Fruit fly (Drosophila melanogaster): ENCODE results near the gene CG46525.

The CG46525 gene

DNA sequence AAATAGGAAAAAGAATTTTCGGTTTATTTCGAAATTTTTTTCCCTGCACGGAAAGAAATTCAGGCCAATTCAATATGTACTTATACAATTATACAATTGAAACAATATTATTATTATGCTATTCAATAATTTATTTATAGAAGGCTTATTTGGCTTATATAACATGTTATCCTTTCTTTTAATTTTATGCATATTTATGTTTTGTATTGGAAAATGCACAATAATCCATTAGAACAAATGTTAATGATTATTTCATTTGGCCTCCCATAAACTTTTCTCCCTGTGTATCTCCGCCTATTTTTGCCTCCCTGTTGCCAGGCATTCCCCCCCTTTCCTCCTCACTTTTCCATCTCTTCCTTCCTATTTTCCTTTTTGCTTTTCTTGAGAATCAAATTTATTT lies 27.1 kb upstream of the CG46525 start (continued):
- TF ChIP-seq CG6272 (GFP tag; IDR thresholded peaks at IDR 0.05) (no peak), Sin3A (optimal IDR thresholded peaks at IDR 0.05) (no peak), zen2 (GFP tag; IDR thresholded peaks at IDR 0.05; ENCODE audit: partially characterized antibody) (no peak), CG1647 (GFP tag; optimal IDR thresholded peaks at IDR 0.05) (no peak), rib (GFP tag; IDR thresholded peaks at IDR 0.05) (no peak), CG11456 (GFP tag; IDR thresholded peaks at IDR 0.05) (no peak), gem (tag; optimal IDR thresholded peaks at IDR 0.05) (peak; percentile 63), unpg (GFP tag; optimal IDR thresholded peaks at IDR 0.05) (no peak), Nf-YC (tag; optimal IDR thresholded peaks at IDR 0.05) (peak; percentile 6), oc (tag; optimal IDR thresholded peaks at IDR 0.05) (no peak), Sry-β (GFP tag; optimal IDR thresholded peaks at IDR 0.05) (no peak), onecut (GFP tag; IDR thresholded peaks at IDR 0.05) (no peak), Hey (tag; optimal IDR thresholded peaks at IDR 0.05) (no peak), CG17359 (tag; optimal IDR thresholded peaks at IDR 0.05) (peak; percentile 8), Med (GFP tag) (no peak), kni (GFP tag; optimal IDR thresholded peaks at IDR 0.05) (no peak), slbo (GFP tag; IDR thresholded peaks at IDR 0.05) (peak; percentile 52), al (GFP tag; IDR thresholded peaks at IDR 0.05) (no peak), CG16779 (GFP tag; IDR thresholded peaks at IDR 0.05) (no peak), CG4328 (GFP tag; optimal IDR thresholded peaks at IDR 0.05) (peak; percentile 15), bcd (GFP tag; optimal IDR thresholded peaks at IDR 0.05) (peak; percentile 36), ind (GFP tag; optimal IDR thresholded peaks at IDR 0.05) (no peak), bigmax (GFP tag; optimal IDR thresholded peaks at IDR 0.05) (no peak), CG7556 (GFP tag; optimal IDR thresholded peaks at IDR 0.05) (peak; percentile 78), odd (GFP tag; optimal IDR thresholded peaks at IDR 0.05) (peak; percentile 10), Max (GFP tag; optimal IDR thresholded peaks at IDR 0.05) (no peak), CG13296 (GFP tag; optimal IDR thresholded peaks at IDR 0.05) (peak; percentile 25), Oli (tag; optimal IDR thresholded peaks at IDR 0.05) (peak; percentile 16), ssp (GFP tag; IDR thresholded peaks at IDR 0.05) (no peak), Ptx1 (GFP tag; IDR thresholded peaks at IDR 0.05) (peak; percentile 47; the same call in 1 of the 2 replicates), Antp (GFP tag; optimal IDR thresholded peaks at IDR 0.05) (no peak), CG4424 (GFP tag; optimal IDR thresholded peaks at IDR 0.05) (peak; percentile 17), ken (GFP tag; IDR thresholded peaks at IDR 0.05) (no peak), h (optimal IDR thresholded peaks at IDR 0.05) (no peak), lola (GFP tag; optimal IDR thresholded peaks at IDR 0.05) (no peak), tap (tag; optimal IDR thresholded peaks at IDR 0.05) (peak; percentile 20), Rx (GFP tag; IDR thresholded peaks at IDR 0.05) (no peak), CG13287 (GFP tag; IDR thresholded peaks at IDR 0.05; ENCODE audit: partially characterized antibody) (no peak), CG8290 (GFP tag; optimal IDR thresholded peaks at IDR 0.05) (no peak), CG8290 (tag; optimal IDR thresholded peaks at IDR 0.05) (no peak), org-1 (GFP tag; optimal IDR thresholded peaks at IDR 0.05) (peak; percentile 18), CG8089 (GFP tag; optimal IDR thresholded peaks at IDR 0.05) (no peak), pnt (GFP tag; optimal IDR thresholded peaks at IDR 0.05) (no peak), eyg (GFP tag; optimal IDR thresholded peaks at IDR 0.05) (no peak), CG15011 (GFP tag; optimal IDR thresholded peaks at IDR 0.05) (peak; percentile 9), Hsf (GFP tag; optimal IDR thresholded peaks at IDR 0.05) (no peak), CG43689 (GFP tag; IDR thresholded peaks at IDR 0.05) (no peak), CG3995 (GFP tag; optimal IDR thresholded peaks at IDR 0.05) (no peak), MBD-R2 (GFP tag; IDR thresholded peaks at IDR 0.05) (no peak), sisA (GFP tag; IDR thresholded peaks at IDR 0.05) (no peak; the same call in 1 of the 2 replicates), CG17612 (GFP tag; IDR thresholded peaks at IDR 0.05) (no peak), Bgb (GFP tag; IDR thresholded peaks at IDR 0.05; ENCODE audit: partially characterized antibody) (no peak), tin (GFP tag; optimal IDR thresholded peaks at IDR 0.05) (no peak)
